Fruit fly (Drosophila melanogaster) whole organism, embryonic: ENCODE measurements around the gene CG7183.
A peak's percentile ranks its signal among the peaks of the same experiment; 100 is the strongest.

Experiments used
- Abd-B ChIP-seq: fragments of 200-800 bp; sonication (Bioruptor generic); optimal IDR thresholded peaks from 2 replicates; lab custom pipeline; 2018; ENCODE audit warnings: missing biosample characterization, mild to moderate bottlenecking, missing genetic modification characterization, moderate library complexity
- CG10267 ChIP-seq: fragments of 200-800 bp; sonication (Bioruptor generic); optimal IDR thresholded peaks from 2 replicates; lab custom pipeline; 2018; ENCODE audit warnings: missing biosample characterization, mild to moderate bottlenecking, missing genetic modification characterization, moderate library complexity
- CG10321 ChIP-seq: fragments of 200-800 bp; sonication (Bioruptor generic); IDR thresholded peaks from 2 replicates; pipeline ENCODE4 v1.3.6; 2022; ENCODE audit warnings: missing biosample characterization, missing genetic modification characterization
- CG10543 ChIP-seq: fragments of 200-800 bp; sonication (Bioruptor generic); optimal IDR thresholded peaks from 3 replicates; lab custom pipeline; 2017; ENCODE audit warnings: missing biosample characterization, mild to moderate bottlenecking, missing genetic modification characterization, moderate library complexity
- CG12769 ChIP-seq: fragments of 200-800 bp; sonication (Bioruptor generic); optimal IDR thresholded peaks from 2 replicates; lab custom pipeline; 2019; ENCODE audit warnings: missing biosample characterization, mild to moderate bottlenecking, missing genetic modification characterization, moderate library complexity
- CG1603 ChIP-seq: fragments of 200-800 bp; sonication (Bioruptor generic); optimal IDR thresholded peaks from 2 replicates; lab custom pipeline; 2019; ENCODE audit warnings: missing biosample characterization, mild to moderate bottlenecking, missing genetic modification characterization, moderate library complexity
- CG1647 ChIP-seq: fragments of 200-800 bp; sonication (Bioruptor generic); optimal IDR thresholded peaks from 3 replicates; lab custom pipeline; 2016; ENCODE audit warnings: missing biosample characterization, missing genetic modification characterization
- CG17612 ChIP-seq: fragments of 200-800 bp; sonication (Bioruptor generic); IDR thresholded peaks from 2 replicates; pipeline ENCODE4 v1.3.6; 2022; ENCODE audit warnings: missing biosample characterization, missing genetic modification characterization
- CG17802 ChIP-seq: fragments of 200-800 bp; sonication (Bioruptor generic); optimal IDR thresholded peaks from 2 replicates; lab custom pipeline; 2018; ENCODE audit warnings: missing biosample characterization, mild to moderate bottlenecking, missing genetic modification characterization, moderate library complexity
- CG17912 ChIP-seq: fragments of 200-800 bp; sonication (Bioruptor generic); optimal IDR thresholded peaks from 2 replicates; lab custom pipeline; 2018; ENCODE audit warnings: missing biosample characterization, mild to moderate bottlenecking, missing genetic modification characterization
- CG2120 ChIP-seq: fragments of 200-800 bp; sonication (Bioruptor generic); optimal IDR thresholded peaks from 3 replicates; lab custom pipeline; 2016; ENCODE audit warnings: missing biosample characterization, missing genetic modification characterization
- CG3163 ChIP-seq: fragments of 200-800 bp; sonication (Bioruptor generic); optimal IDR thresholded peaks from 3 replicates; lab custom pipeline; 2016; ENCODE audit warnings: missing biosample characterization, missing genetic modification characterization
- CG32532 ChIP-seq: fragments of 200-800 bp; sonication (Bioruptor generic); IDR thresholded peaks from 2 replicates; pipeline ENCODE4 v1.3.6; 2022; ENCODE audit warnings: missing biosample characterization, missing genetic modification characterization
- CG34422 ChIP-seq: fragments of 200-800 bp; sonication (Bioruptor generic); IDR thresholded peaks from 3 replicates; pipeline ENCODE4 v1.3.6; 2022; ENCODE audit warnings: missing biosample characterization, missing genetic modification characterization
- CG3995 ChIP-seq: fragments of 200-800 bp; sonication (Bioruptor generic); optimal IDR thresholded peaks from 3 replicates; lab custom pipeline; 2016; ENCODE audit warnings: missing biosample characterization, missing genetic modification characterization
- CG4617 ChIP-seq: fragments of 200-800 bp; sonication (Bioruptor generic); optimal IDR thresholded peaks from 3 replicates; lab custom pipeline; 2016; ENCODE audit warnings: missing biosample characterization, missing genetic modification characterization, borderline replicate concordance
- CG6813 ChIP-seq: fragments of 200-800 bp; sonication (Bioruptor generic); optimal IDR thresholded peaks from 2 replicates; lab custom pipeline; 2017; ENCODE audit warnings: missing biosample characterization, missing genetic modification characterization, mild to moderate bottlenecking, moderate library complexity, missing genetic modification reagents
- CG7372 ChIP-seq: fragments of 200-800 bp; sonication (Bioruptor generic); IDR thresholded peaks from 2 replicates; pipeline ENCODE4 v1.3.6; 2022; ENCODE audit warnings: missing biosample characterization, missing genetic modification characterization
- CG8089 ChIP-seq: fragments of 200-800 bp; sonication (Bioruptor generic); optimal IDR thresholded peaks from 3 replicates; lab custom pipeline; 2016; ENCODE audit warnings: missing biosample characterization, missing genetic modification characterization
- CG9437 ChIP-seq: fragments of 200-800 bp; sonication (Bioruptor generic); optimal IDR thresholded peaks from 2 replicates; lab custom pipeline; 2018; ENCODE audit warnings: missing biosample characterization, mild to moderate bottlenecking, missing genetic modification characterization
- CG9727 ChIP-seq: fragments of 200-800 bp; sonication (Bioruptor generic); optimal IDR thresholded peaks from 3 replicates; lab custom pipeline; 2017; ENCODE audit warnings: missing biosample characterization, mild to moderate bottlenecking, missing genetic modification characterization
- CHES-1-like ChIP-seq: fragments of 200-800 bp; sonication (Bioruptor generic); optimal IDR thresholded peaks from 2 replicates; lab custom pipeline; 2016; ENCODE audit warnings: missing biosample characterization, missing genetic modification characterization
- Chrac-16 ChIP-seq: fragments of 200-800 bp; sonication (Bioruptor generic); optimal IDR thresholded peaks from 3 replicates; lab custom pipeline; 2016; ENCODE audit warnings: missing biosample characterization, missing genetic modification characterization
- Deaf1 ChIP-seq: fragments of 200-800 bp; optimal IDR thresholded peaks from 3 replicates; lab custom pipeline; 2019; ENCODE audit warnings: missing biosample characterization, mild to moderate bottlenecking, missing genetic modification characterization, moderate library complexity
- Dip3 ChIP-seq: fragments of 200-800 bp; sonication (Bioruptor generic); optimal IDR thresholded peaks from 3 replicates; lab custom pipeline; 2016; ENCODE audit warnings: missing biosample characterization, missing genetic modification characterization
- Dp ChIP-seq: fragments of 200-800 bp; sonication (Bioruptor generic); optimal IDR thresholded peaks from 2 replicates; lab custom pipeline; 2018; ENCODE audit warnings: missing biosample characterization, mild to moderate bottlenecking, missing genetic modification characterization, moderate library complexity
- ERR ChIP-seq: fragments of 200-800 bp; sonication (Bioruptor generic); optimal IDR thresholded peaks from 2 replicates; lab custom pipeline; 2016; ENCODE audit warnings: missing biosample characterization, missing genetic modification characterization
- Ets65A ChIP-seq: fragments of 200-800 bp; sonication (Bioruptor generic); peaks from one replicate; lab custom pipeline; 2016; ENCODE audit warnings: missing biosample characterization, missing genetic modification characterization
- HmgD ChIP-seq: fragments of 200-800 bp; sonication (Bioruptor generic); optimal IDR thresholded peaks from 3 replicates; lab custom pipeline; 2016; ENCODE audit warnings: missing biosample characterization, missing genetic modification characterization
- Hr78 ChIP-seq, 2 experiments: fragments of 200-800 bp in 1 of 2; fragments of >200 bp in 1 of 2; sonication (Bioruptor generic) in 1 of 2; optimal IDR thresholded peaks; 2 replicates each; lab custom pipeline; 2017 to 2019; ENCODE audit warnings: missing biosample characterization in 2 of 2, missing genetic modification characterization in 2 of 2, mild to moderate bottlenecking in 1 of 2, moderate library complexity in 1 of 2
- Lpt ChIP-seq: fragments of >200 bp; optimal IDR thresholded peaks from 2 replicates; lab custom pipeline; 2018; ENCODE audit warnings: missing biosample characterization, missing genetic modification characterization
- NfI ChIP-seq: fragments of 200-800 bp; sonication (Bioruptor generic); optimal IDR thresholded peaks from 3 replicates; lab custom pipeline; 2018; ENCODE audit warnings: missing biosample characterization, mild to moderate bottlenecking, missing genetic modification characterization, moderate library complexity
- Rfx ChIP-seq: fragments of 200-800 bp; sonication (Bioruptor generic); IDR thresholded peaks from 2 replicates; pipeline ENCODE4 v1.3.6; 2022; ENCODE audit warnings: missing biosample characterization, missing genetic modification characterization
- YL-1 ChIP-seq: fragments of 200-800 bp; sonication (Bioruptor generic); optimal IDR thresholded peaks from 3 replicates; lab custom pipeline; 2017; ENCODE audit warnings: missing biosample characterization, mild to moderate bottlenecking, missing genetic modification characterization
- abd-A ChIP-seq: fragments of 200-800 bp; sonication (Bioruptor generic); optimal IDR thresholded peaks from 3 replicates; lab custom pipeline; 2019; ENCODE audit warnings: missing biosample characterization, mild to moderate bottlenecking, missing genetic modification characterization, moderate library complexity
- ase ChIP-seq: fragments of 200-800 bp; sonication (Bioruptor generic); IDR thresholded peaks from 3 replicates; pipeline ENCODE4 v1.3.6; 2022; ENCODE audit warnings: missing biosample characterization, missing genetic modification characterization
- ato ChIP-seq: fragments of 200-800 bp; sonication (Bioruptor generic); IDR thresholded peaks from 2 replicates; pipeline ENCODE4 v1.3.6; 2022; ENCODE audit warnings: missing biosample characterization, missing genetic modification characterization; ENCODE audit not compliant: partially characterized antibody
- bcd ChIP-seq: fragments of 200-800 bp; sonication (Bioruptor generic); optimal IDR thresholded peaks from 2 replicates; lab custom pipeline; 2017; ENCODE audit warnings: missing biosample characterization, mild to moderate bottlenecking, missing genetic modification characterization
- cad ChIP-seq: fragments of >200 bp; optimal IDR thresholded peaks from 2 replicates; lab custom pipeline; 2017; ENCODE audit warnings: missing biosample characterization, missing genetic modification characterization
- croc ChIP-seq: fragments of 200-800 bp; sonication (Bioruptor generic); conservative IDR thresholded peaks from 3 replicates; pipeline ENCODE4 v1.3.6; 2022; ENCODE audit warnings: missing biosample characterization, missing genetic modification characterization
- cwo ChIP-seq: fragments of 200-800 bp; sonication (Bioruptor generic); optimal IDR thresholded peaks from 3 replicates; lab custom pipeline; 2017; ENCODE audit warnings: missing biosample characterization, missing genetic modification characterization, mild to moderate bottlenecking, moderate library complexity, missing genetic modification reagents
- dmrt99B ChIP-seq: fragments of 200-800 bp; sonication (Bioruptor generic); optimal IDR thresholded peaks from 2 replicates; lab custom pipeline; 2018; ENCODE audit warnings: missing biosample characterization, mild to moderate bottlenecking, missing genetic modification characterization, moderate library complexity
- gce ChIP-seq: fragments of 200-800 bp; sonication (Bioruptor generic); IDR thresholded peaks from 3 replicates; pipeline ENCODE4 v1.3.6; 2022; ENCODE audit warnings: missing biosample characterization, missing genetic modification characterization
- hkb ChIP-seq, 2 experiments: fragments of 200-800 bp in 1 of 2; fragments of >200 bp in 1 of 2; sonication (Bioruptor generic) in 1 of 2; IDR thresholded peaks in 1 of 2; optimal IDR thresholded peaks in 1 of 2; 2 replicates each; pipeline versions ENCODE4 v1.3.6 to Lab custom; 2017 to 2022; ENCODE audit warnings: missing biosample characterization in 1 of 2, missing genetic modification characterization in 1 of 2
- hth ChIP-seq: fragments of >200 bp; optimal IDR thresholded peaks from 2 replicates; lab custom pipeline; 2017; ENCODE audit warnings: inconsistent platforms
- knrl ChIP-seq: fragments of 200-800 bp; sonication (Bioruptor generic); IDR thresholded peaks from 3 replicates; pipeline ENCODE4 v1.3.6; 2022; ENCODE audit warnings: missing biosample characterization, missing genetic modification characterization; ENCODE audit not compliant: partially characterized antibody
- schlank ChIP-seq: fragments of 200-800 bp; sonication (Bioruptor generic); optimal IDR thresholded peaks from 2 replicates; lab custom pipeline; 2018; ENCODE audit warnings: missing biosample characterization, mild to moderate bottlenecking, missing genetic modification characterization
- sug ChIP-seq: fragments of 200-800 bp; optimal IDR thresholded peaks from 2 replicates; lab custom pipeline; 2019; ENCODE audit warnings: missing biosample characterization, mild to moderate bottlenecking, missing genetic modification characterization, moderate library complexity
- yki ChIP-seq: fragments of >200 bp; optimal IDR thresholded peaks from 3 replicates; lab custom pipeline; 2018

Gene CG7183

DNA sequence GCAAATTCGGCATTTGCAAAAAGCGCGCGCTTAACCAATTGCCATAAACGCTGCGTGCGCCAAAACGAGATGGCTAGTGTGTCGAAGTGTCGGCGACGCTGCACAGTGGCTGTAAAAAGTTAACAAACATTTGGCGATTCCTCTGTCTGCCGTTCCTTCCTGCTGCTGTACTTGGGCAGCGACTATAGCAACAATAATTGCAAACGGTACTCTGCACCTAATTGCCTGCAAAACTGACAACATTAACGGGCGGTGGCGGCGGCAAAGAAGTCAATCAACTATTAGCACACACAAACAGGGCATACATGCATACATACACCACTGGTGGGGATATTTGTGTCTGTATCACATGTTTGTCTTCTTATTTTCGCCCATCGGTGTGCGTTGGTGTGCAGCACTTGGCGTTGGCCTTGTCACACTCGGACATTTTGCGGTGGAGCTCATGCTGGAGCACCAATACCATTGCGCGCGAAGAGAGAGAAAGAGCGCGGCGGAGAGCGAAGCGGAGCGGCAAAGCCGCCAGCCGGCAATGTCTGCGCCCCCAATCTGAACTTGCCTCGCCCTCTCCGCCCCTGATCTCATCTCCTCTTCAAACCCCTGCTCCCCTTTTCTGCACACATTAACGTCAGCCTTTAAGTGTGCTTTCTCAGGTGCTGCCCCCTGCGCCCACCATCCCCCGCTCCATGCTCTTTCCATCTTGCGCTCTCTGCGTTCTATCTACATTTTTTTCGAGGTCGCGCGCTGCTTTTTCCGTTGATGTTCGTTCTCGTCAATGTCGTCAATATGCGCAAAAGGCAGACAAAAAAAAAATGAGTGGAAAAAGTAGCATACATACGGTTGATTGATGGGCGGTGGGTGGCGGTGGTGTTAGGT is 23.9 kb upstream of the CG7183 start (continued):
- TF ChIP-seq Hr78 (GFP tag; optimal IDR thresholded peaks at IDR 0.05; lab: Kevin White, UChicago) (peak in 1 of 2 experiments; percentile 59), CG1603 (peak; percentile 15), Dp (peak; percentile 28), schlank (tag; lab: Kevin White, UChicago) (no peak), dmrt99B (tag; lab: Kevin White, UChicago) (peak; percentile 14), CG10543 (GFP tag; lab: Kevin White, UChicago) (peak; percentile 88), ato (GFP tag; lab: Robert Waterston, UW) (no peak; the same call in 1 of the 2 replicates), knrl (GFP tag; lab: Robert Waterston, UW) (no peak), Deaf1 (peak; percentile 15), CG8089 (GFP tag; lab: Kevin White, UChicago) (no peak), croc (GFP tag; lab: Robert Waterston, UW) (no peak), Lpt (GFP tag; lab: Kevin White, UChicago) (no peak), Rfx (GFP tag; lab: Robert Waterston, UW) (peak; percentile 28), CG6813 (no peak), bcd (GFP tag; lab: Kevin White, UChicago) (peak; percentile 4), ase (GFP tag; lab: Robert Waterston, UW) (no peak), CG10321 (GFP tag; lab: Robert Waterston, UW) (peak; percentile 93), Ets65A (GFP tag; lab: Kevin White, UChicago) (peak; percentile 74), CG3995 (no peak), CG7372 (GFP tag; lab: Robert Waterston, UW) (no peak), CHES-1-like (GFP tag; lab: Kevin White, UChicago) (peak; percentile 12), CG17912 (GFP tag; lab: Kevin White, UChicago) (no peak), cad (GFP tag; lab: Kevin White, UChicago) (no peak), Abd-B (GFP tag; lab: Kevin White, UChicago) (no peak), CG3163 (GFP tag; lab: Kevin White, UChicago) (peak; percentile 40), cwo (GFP tag; lab: Kevin White, UChicago) (peak; percentile 9), yki (lab: Kevin White, UChicago) (peak; percentile 81), hkb (optimal IDR thresholded peaks at IDR 0.05; lab: Kevin White, UChicago) (no peak), hkb (GFP tag; IDR thresholded peaks at IDR 0.05; lab: Robert Waterston, UW) (no peak), CG2120 (peak; percentile 37), CG4617 (GFP tag; lab: Kevin White, UChicago) (no peak), CG12769 (tag; lab: Kevin White, UChicago) (peak; percentile 55), hth (lab: Kevin White, UChicago) (no peak), CG17802 (tag; lab: Kevin White, UChicago) (no peak), CG17612 (GFP tag; lab: Robert Waterston, UW) (no peak), CG1647 (no peak), abd-A (peak; percentile 91), YL-1 (GFP tag; lab: Kevin White, UChicago) (peak; percentile 3), gce (GFP tag; lab: Robert Waterston, UW) (no peak), Dip3 (no peak), CG32532 (peak; percentile 16; the same call in 1 of the 2 replicates), NfI (peak; percentile 6), sug (peak; percentile 78), CG9727 (GFP tag; lab: Kevin White, UChicago) (no peak), HmgD (GFP tag; lab: Kevin White, UChicago) (peak; percentile 26), CG10267 (tag; lab: Kevin White, UChicago) (no peak), CG34422 (peak; percentile 44; the same call in 1 of the 3 replicates), CG9437 (GFP tag; lab: Kevin White, UChicago) (peak; percentile 22), ERR (GFP tag; lab: Kevin White, UChicago) (peak; percentile 69), Chrac-16 (no peak)
